Fruit fly (Drosophila melanogaster): ENCODE data around the gene Der-1.

The Der-1 gene

DNA sequence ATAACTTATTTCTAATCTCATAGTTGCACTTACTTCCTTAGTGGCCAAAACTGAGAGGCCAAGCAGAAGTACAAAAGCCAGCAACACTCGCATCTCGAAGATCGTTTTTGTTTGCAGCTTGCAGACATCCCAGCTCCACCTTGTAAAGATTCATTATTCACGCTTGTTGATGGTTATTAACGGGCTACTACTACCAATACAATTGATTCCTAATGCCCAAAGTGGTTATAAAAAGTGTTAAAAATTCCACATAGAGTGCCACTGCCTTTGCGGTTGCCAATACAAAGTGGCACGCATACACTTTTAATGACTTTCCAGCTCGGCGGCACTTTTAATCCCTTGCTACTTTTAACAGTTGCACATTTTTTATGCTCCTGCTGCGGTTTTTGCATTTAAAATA lies 18.3 kb downstream of the Der-1 start, which contains the start of gene Obp22a:
Obp22a (minus strand) TSS at position 101 of the 400 bp plus-strand sequence.
- TF ChIP-seq br (GFP tag; optimal IDR thresholded peaks at IDR 0.05) (no peak), GATAd (GFP tag; optimal IDR thresholded peaks at IDR 0.05) (no peak), CrebA (GFP tag; optimal IDR thresholded peaks at IDR 0.05; ENCODE audit: borderline replicate concordance) (no peak), Hr78 (GFP tag; optimal IDR thresholded peaks at IDR 0.05) (no peak), usp (GFP tag; optimal IDR thresholded peaks at IDR 0.05) (no peak), Dif (GFP tag; optimal IDR thresholded peaks at IDR 0.05; ENCODE audit: partially characterized antibody) (no peak)

DNA sequence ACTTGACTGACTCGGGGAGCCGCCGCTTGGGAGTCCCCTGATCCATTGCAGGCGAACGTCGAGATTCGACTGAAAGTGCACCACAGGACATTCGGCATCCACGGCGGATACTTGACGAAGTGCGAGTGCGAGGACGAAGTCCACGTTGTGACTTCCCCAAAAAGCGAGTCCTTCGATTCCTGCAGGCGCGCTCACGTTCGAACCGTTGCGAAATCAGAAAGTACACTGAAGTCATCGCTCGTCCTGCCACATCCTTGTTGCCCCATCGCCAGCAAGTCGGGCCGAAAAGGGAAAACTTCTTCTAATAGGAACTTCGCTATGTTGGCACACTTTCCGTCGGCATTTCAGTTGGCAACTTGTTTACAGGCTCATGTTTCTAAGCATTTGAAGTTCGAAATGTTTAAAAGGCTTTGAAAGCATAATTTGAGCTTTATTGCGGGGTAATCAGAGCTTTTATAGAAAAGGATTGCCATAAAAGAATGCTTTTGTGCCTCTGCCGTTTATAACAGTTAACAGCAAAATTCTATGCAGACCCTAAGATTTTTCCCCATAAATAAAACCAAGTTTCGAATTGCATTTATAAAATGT lies 32.4 kb downstream of the Der-1 start, which contains the start of gene CG33543:
CG33543 (minus strand) TSS at position 232 of the 588 bp plus-strand sequence.
- no peak for TF ChIP-seq Hnf4 (GFP tag; optimal IDR thresholded peaks at IDR 0.05)
- no peak for TF ChIP-seq fru (GFP tag; optimal IDR thresholded peaks at IDR 0.05)
- no peak for TF ChIP-seq psq (GFP tag; optimal IDR thresholded peaks at IDR 0.05)
- TF ChIP-seq jim (GFP tag; optimal IDR thresholded peaks at IDR 0.05), result no peak
- no peak for TF ChIP-seq sv (GFP tag; optimal IDR thresholded peaks at IDR 0.05)
- no peak for TF ChIP-seq Dif (GFP tag; optimal IDR thresholded peaks at IDR 0.05; ENCODE audit: partially characterized antibody)
- no peak for TF ChIP-seq N (GFP tag; optimal IDR thresholded peaks at IDR 0.05)
- no peak for TF ChIP-seq ey (GFP tag; optimal IDR thresholded peaks at IDR 0.05)
- TF ChIP-seq dl (GFP tag; optimal IDR thresholded peaks at IDR 0.05; ENCODE audit: insufficient read depth in 1 of 2, partially characterized antibody in 2 of 2), result no peak
- no peak for TF ChIP-seq woc (GFP tag; optimal IDR thresholded peaks at IDR 0.05)
- TF ChIP-seq Myc (optimal IDR thresholded peaks at IDR 0.05), result no peak
- TF ChIP-seq h (GFP tag; optimal IDR thresholded peaks at IDR 0.05), result no peak
- TF ChIP-seq CG32264 (GFP tag; optimal IDR thresholded peaks at IDR 0.05), result no peak
- TF ChIP-seq brk (GFP tag; optimal IDR thresholded peaks at IDR 0.05), result no peak
- no peak for TF ChIP-seq HLH106 (tag; optimal IDR thresholded peaks at IDR 0.05)
- no peak for TF ChIP-seq Mio (GFP tag; optimal IDR thresholded peaks at IDR 0.05)
- TF ChIP-seq Hr78 (GFP tag; optimal IDR thresholded peaks at IDR 0.05), result no peak

DNA sequence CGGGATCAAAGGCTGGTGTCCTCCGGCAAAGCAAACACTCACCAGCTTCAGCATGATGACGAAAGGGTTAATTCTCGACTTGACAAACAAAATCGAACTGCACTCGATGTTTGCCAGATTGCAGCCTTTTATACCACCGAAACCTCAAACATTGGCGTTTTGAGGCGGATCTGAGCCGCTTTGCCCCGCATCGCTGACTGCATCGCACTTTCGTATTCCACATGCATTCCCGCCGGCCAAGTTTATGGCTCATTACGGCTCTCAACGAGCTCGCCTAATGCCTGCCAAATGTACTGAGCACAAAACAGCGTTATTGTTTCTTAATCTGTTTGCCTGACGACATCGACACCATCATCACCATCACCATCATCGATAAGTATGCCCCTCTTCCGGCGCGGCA lies 33.3 kb downstream of the Der-1 start, which contains the start of gene CG15353:
CG15353 (minus strand) TSS at position 101 of the 400 bp plus-strand sequence.
- TF ChIP-seq foxo (GFP tag; optimal IDR thresholded peaks at IDR 0.05), result no peak
- TF ChIP-seq brk (GFP tag; optimal IDR thresholded peaks at IDR 0.05), result no peak
- TF ChIP-seq woc (GFP tag; optimal IDR thresholded peaks at IDR 0.05), result no peak
- TF ChIP-seq rgr (GFP tag; optimal IDR thresholded peaks at IDR 0.05), result no peak
- no peak for TF ChIP-seq dl (GFP tag; optimal IDR thresholded peaks at IDR 0.05; ENCODE audit: insufficient read depth in 1 of 2, partially characterized antibody in 2 of 2)
- no peak for TF ChIP-seq sv (GFP tag; optimal IDR thresholded peaks at IDR 0.05)
- no peak for TF ChIP-seq GATAd (GFP tag; optimal IDR thresholded peaks at IDR 0.05)
- no peak for TF ChIP-seq CrebA (GFP tag; optimal IDR thresholded peaks at IDR 0.05; ENCODE audit: borderline replicate concordance)
- no peak for TF ChIP-seq Mio (GFP tag; optimal IDR thresholded peaks at IDR 0.05)
- TF ChIP-seq Hr83 (GFP tag; optimal IDR thresholded peaks at IDR 0.05; ENCODE audit: poor library complexity, severe bottlenecking), result no peak
- TF ChIP-seq Myc (optimal IDR thresholded peaks at IDR 0.05), result no peak
- no peak for TF ChIP-seq Dif (GFP tag; optimal IDR thresholded peaks at IDR 0.05; ENCODE audit: partially characterized antibody)

DNA sequence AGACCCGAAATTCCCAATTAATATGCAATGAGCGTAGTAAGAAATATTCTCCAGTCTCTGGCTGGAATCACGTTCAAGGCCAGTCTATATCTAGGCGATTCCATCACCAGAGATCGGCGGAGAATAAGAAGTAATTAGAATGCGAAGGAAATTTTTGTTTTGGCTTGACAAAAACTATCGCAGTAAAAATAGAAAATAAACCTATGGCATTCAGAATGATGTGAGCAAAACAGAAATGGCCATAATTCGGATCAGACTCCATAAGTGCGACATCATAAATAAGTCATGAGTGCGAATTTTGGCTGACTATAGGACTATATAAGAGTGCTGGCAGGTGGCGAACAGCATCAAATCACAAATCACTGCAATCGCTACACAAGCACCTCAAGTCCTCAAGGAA lies 34.4 kb downstream of the Der-1 start, which contains the start of gene Nplp4:
Nplp4 (plus strand) TSS at position 301 of the 400 bp plus-strand sequence.
- TF ChIP-seq ey (GFP tag; optimal IDR thresholded peaks at IDR 0.05) (no peak), Hr83 (GFP tag; optimal IDR thresholded peaks at IDR 0.05; ENCODE audit: poor library complexity, severe bottlenecking) (no peak), CG9705 (GFP tag; optimal IDR thresholded peaks at IDR 0.05) (no peak), Myc (optimal IDR thresholded peaks at IDR 0.05) (no peak)

DNA sequence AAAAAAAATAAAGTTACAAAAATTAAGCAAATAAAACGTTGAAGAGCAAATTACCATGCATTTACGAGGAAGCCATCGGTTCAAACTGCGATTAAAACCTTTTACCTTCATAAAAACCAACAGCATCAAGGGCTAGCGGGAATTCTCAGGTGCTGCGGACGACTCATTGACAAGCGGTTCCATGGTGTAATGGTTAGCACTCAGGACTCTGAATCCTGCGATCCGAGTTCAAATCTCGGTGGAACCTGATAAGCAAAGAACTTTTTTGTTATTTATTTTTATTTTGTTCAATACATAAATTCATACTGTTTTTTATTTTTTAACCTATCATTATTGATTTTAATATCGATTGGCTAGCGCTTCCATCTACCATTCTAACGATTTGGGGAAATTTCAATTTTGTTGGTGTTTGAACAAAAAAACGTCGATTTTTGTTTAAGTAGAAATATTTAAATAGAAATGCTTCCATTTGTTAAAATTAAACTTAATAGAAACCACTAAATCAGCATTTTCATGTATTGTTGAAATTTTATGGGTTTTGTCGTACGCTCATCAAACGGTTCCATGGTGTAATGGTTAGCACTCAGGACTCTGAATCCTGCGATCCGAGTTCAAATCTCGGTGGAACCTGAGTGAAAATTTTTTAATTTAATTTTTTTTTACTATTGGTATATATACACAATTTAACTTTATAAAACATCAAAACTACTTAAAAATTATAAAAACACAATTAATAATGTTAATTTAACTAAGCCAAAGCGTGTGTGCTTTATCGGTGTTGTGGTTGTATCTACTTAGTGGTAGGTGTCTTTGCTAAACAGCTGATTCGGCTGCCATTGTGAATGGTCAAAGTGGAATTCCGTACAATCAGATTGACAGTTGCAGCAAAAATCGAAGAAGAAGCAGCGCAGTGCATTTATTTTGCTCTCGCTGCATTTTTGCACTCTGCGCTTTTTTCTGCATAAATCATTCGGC lies 35.5 kb downstream of the Der-1 start, which contains the start of gene CG4238:
CG4238 (plus strand) TSS at position 880 of the 975 bp plus-strand sequence.
- TF ChIP-seq ey (GFP tag; optimal IDR thresholded peaks at IDR 0.05) (no peak), CrebA (GFP tag; optimal IDR thresholded peaks at IDR 0.05; ENCODE audit: borderline replicate concordance) (peak; percentile 72), Sp1 (GFP tag; optimal IDR thresholded peaks at IDR 0.05) (no peak), lola (GFP tag; optimal IDR thresholded peaks at IDR 0.05) (no peak), Rel (GFP tag; optimal IDR thresholded peaks at IDR 0.05) (no peak), Rel (tag; optimal IDR thresholded peaks at IDR 0.05) (peak; percentile 39), brk (GFP tag; optimal IDR thresholded peaks at IDR 0.05) (peak; percentile 13), rgr (GFP tag; optimal IDR thresholded peaks at IDR 0.05) (no peak), sage (GFP tag; optimal IDR thresholded peaks at IDR 0.05) (peak; percentile 12), Hnf4 (GFP tag; optimal IDR thresholded peaks at IDR 0.05) (no peak), woc (GFP tag; optimal IDR thresholded peaks at IDR 0.05) (no peak), psq (GFP tag; optimal IDR thresholded peaks at IDR 0.05) (no peak), Abd-B (GFP tag; optimal IDR thresholded peaks at IDR 0.05) (no peak), Hr83 (GFP tag; optimal IDR thresholded peaks at IDR 0.05; ENCODE audit: poor library complexity, severe bottlenecking) (no peak), N (GFP tag; optimal IDR thresholded peaks at IDR 0.05) (no peak), pan (optimal IDR thresholded peaks at IDR 0.05) (no peak), usp (GFP tag; optimal IDR thresholded peaks at IDR 0.05) (no peak), Myc (optimal IDR thresholded peaks at IDR 0.05) (no peak), h (GFP tag; optimal IDR thresholded peaks at IDR 0.05) (no peak), sv (GFP tag; optimal IDR thresholded peaks at IDR 0.05) (no peak), GATAd (GFP tag; optimal IDR thresholded peaks at IDR 0.05) (no peak), dsf (GFP tag; optimal IDR thresholded peaks at IDR 0.05; ENCODE audit: borderline replicate concordance) (no peak), Mio (GFP tag; optimal IDR thresholded peaks at IDR 0.05) (no peak), dmrt93B (GFP tag; optimal IDR thresholded peaks at IDR 0.05) (no peak), dl (GFP tag; optimal IDR thresholded peaks at IDR 0.05; ENCODE audit: insufficient read depth in 1 of 2, partially characterized antibody in 2 of 2) (no peak), Dfd (GFP tag; optimal IDR thresholded peaks at IDR 0.05) (no peak)

Data from whole organism, wandering third instar larva.